Fruit fly (Drosophila melanogaster) whole organism, embryonic: Measurements from ENCODE around the gene ens.
A peak's percentile ranks its signal among the peaks of the same experiment; 100 is the strongest.

ENCODE experiments used
- Adf1 ChIP-seq: fragments of 200-800 bp; sonication (Bioruptor generic); IDR thresholded peaks from 2 replicates; pipeline ENCODE4 v1.3.6; 2022; ENCODE audit warnings: missing biosample characterization, missing genetic modification characterization
- Atf-2 ChIP-seq: fragments of 200-800 bp; sonication (Bioruptor generic); optimal IDR thresholded peaks from 2 replicates; lab custom pipeline; 2016; ENCODE audit warnings: missing biosample characterization, missing genetic modification characterization
- Atf6 ChIP-seq: fragments of 200-800 bp; sonication (Bioruptor generic); IDR thresholded peaks from 2 replicates; pipeline ENCODE4 v1.3.6; 2022; ENCODE audit warnings: missing biosample characterization, missing genetic modification characterization
- C15 ChIP-seq: fragments of 200-800 bp; sonication (Bioruptor generic); IDR thresholded peaks from 3 replicates; pipeline ENCODE4 v1.3.6; 2022; ENCODE audit warnings: missing biosample characterization, missing genetic modification characterization
- CG10462 ChIP-seq: fragments of 200-800 bp; sonication (Bioruptor generic); optimal IDR thresholded peaks from 2 replicates; lab custom pipeline; 2016; ENCODE audit warnings: missing biosample characterization, missing genetic modification characterization
- CG11696 ChIP-seq: fragments of 200-800 bp; sonication (Bioruptor generic); IDR thresholded peaks from 2 replicates; pipeline ENCODE4 v1.3.6; 2022; ENCODE audit warnings: missing biosample characterization, missing genetic modification characterization
- CG12769 ChIP-seq: fragments of 200-800 bp; sonication (Bioruptor generic); optimal IDR thresholded peaks from 2 replicates; lab custom pipeline; 2019; ENCODE audit warnings: missing biosample characterization, mild to moderate bottlenecking, missing genetic modification characterization, moderate library complexity
- CG13775 ChIP-seq: fragments of 200-800 bp; sonication (Bioruptor generic); optimal IDR thresholded peaks from 3 replicates; lab custom pipeline; 2017; ENCODE audit warnings: missing biosample characterization, mild to moderate bottlenecking, missing genetic modification characterization
- CG14050 ChIP-seq: fragments of 200-800 bp; sonication (Bioruptor generic); IDR thresholded peaks from 3 replicates; pipeline ENCODE4 v1.3.6; 2022; ENCODE audit warnings: missing biosample characterization, missing genetic modification characterization
- CG15269 ChIP-seq: fragments of 200-800 bp; sonication (Bioruptor generic); optimal IDR thresholded peaks from 2 replicates; lab custom pipeline; 2018; ENCODE audit warnings: missing biosample characterization, mild to moderate bottlenecking, missing genetic modification characterization, moderate library complexity
- CG3163 ChIP-seq: fragments of 200-800 bp; sonication (Bioruptor generic); optimal IDR thresholded peaks from 3 replicates; lab custom pipeline; 2016; ENCODE audit warnings: missing biosample characterization, missing genetic modification characterization
- CG3281 ChIP-seq: fragments of 200-800 bp; sonication (Bioruptor generic); optimal IDR thresholded peaks from 3 replicates; lab custom pipeline; 2017; ENCODE audit warnings: missing biosample characterization, mild to moderate bottlenecking, missing genetic modification characterization
- CG3407 ChIP-seq: fragments of 200-800 bp; sonication (Bioruptor generic); optimal IDR thresholded peaks from 2 replicates; lab custom pipeline; 2018; ENCODE audit warnings: missing biosample characterization, mild to moderate bottlenecking, missing genetic modification characterization
- CG5245 ChIP-seq: fragments of 200-800 bp; sonication (Bioruptor generic); optimal IDR thresholded peaks from 3 replicates; lab custom pipeline; 2016; ENCODE audit warnings: missing biosample characterization, missing genetic modification characterization
- CG5953 ChIP-seq: fragments of 200-800 bp; sonication (Bioruptor generic); IDR thresholded peaks from 2 replicates; pipeline ENCODE4 v1.3.6; 2022; ENCODE audit warnings: missing biosample characterization, missing genetic modification characterization
- CG6175 ChIP-seq: fragments of 200-800 bp; sonication (Bioruptor generic); IDR thresholded peaks from 3 replicates; pipeline ENCODE4 v1.3.6; 2022; ENCODE audit warnings: missing biosample characterization, missing genetic modification characterization
- CG6791 ChIP-seq: fragments of 200-800 bp; sonication (Bioruptor generic); IDR thresholded peaks from 3 replicates; pipeline ENCODE4 v1.3.6; 2022; ENCODE audit warnings: missing biosample characterization, missing genetic modification characterization; ENCODE audit not compliant: partially characterized antibody
- CG7963 ChIP-seq: fragments of 200-800 bp; sonication (Bioruptor generic); IDR thresholded peaks from 3 replicates; pipeline ENCODE4 v1.3.6; 2022; ENCODE audit warnings: missing biosample characterization, missing genetic modification characterization; ENCODE audit not compliant: partially characterized antibody
- CG8290 ChIP-seq, 3 experiments: fragments of 200-800 bp; sonication (Bioruptor generic); optimal IDR thresholded peaks; 2 replicates each; lab custom pipeline; 2016 to 2019; ENCODE audit warnings: missing biosample characterization in 3 of 3, missing genetic modification characterization in 3 of 3, mild to moderate bottlenecking in 2 of 3, moderate library complexity in 1 of 3
- Eip74EF ChIP-seq, 2 experiments: fragments of 200-800 bp in 1 of 2; fragments of >200 bp in 1 of 2; sonication (Bioruptor generic) in 1 of 2; optimal IDR thresholded peaks; 2 replicates each; lab custom pipeline; 2017 to 2019; ENCODE audit warnings: missing biosample characterization in 2 of 2, missing genetic modification characterization in 2 of 2, mild to moderate bottlenecking in 1 of 2, moderate library complexity in 1 of 2
- Hr3 ChIP-seq: fragments of 200-800 bp; sonication (Bioruptor generic); optimal IDR thresholded peaks from 3 replicates; lab custom pipeline; 2016; ENCODE audit warnings: missing biosample characterization, missing genetic modification characterization
- Hsf ChIP-seq: fragments of 200-800 bp; sonication (Bioruptor generic); optimal IDR thresholded peaks from 3 replicates; lab custom pipeline; 2016; ENCODE audit warnings: missing biosample characterization, missing genetic modification characterization
- MTF-1 ChIP-seq: fragments of 200-800 bp; sonication (Bioruptor generic); optimal IDR thresholded peaks from 2 replicates; lab custom pipeline; 2018; ENCODE audit warnings: missing biosample characterization, mild to moderate bottlenecking, missing genetic modification characterization, borderline replicate concordance
- NFAT ChIP-seq: fragments of 200-800 bp; sonication (Bioruptor generic); IDR thresholded peaks from 2 replicates; pipeline ENCODE4 v1.3.6; 2022; ENCODE audit warnings: missing biosample characterization, missing genetic modification characterization
- Optix ChIP-seq: fragments of 200-800 bp; sonication (Bioruptor generic); IDR thresholded peaks from 3 replicates; pipeline ENCODE4 v1.3.6; 2022; ENCODE audit warnings: missing biosample characterization, missing genetic modification characterization
- Ptx1 ChIP-seq: fragments of 200-800 bp; sonication (Bioruptor generic); IDR thresholded peaks from 2 replicates; pipeline ENCODE4 v1.3.6; 2022; ENCODE audit warnings: missing biosample characterization, missing genetic modification characterization
- aop ChIP-seq: fragments of 200-800 bp; sonication (Bioruptor generic); IDR thresholded peaks from 2 replicates; pipeline ENCODE4 v1.3.6; 2022; ENCODE audit warnings: missing biosample characterization, missing genetic modification characterization
- ara ChIP-seq: fragments of 200-800 bp; sonication (Bioruptor generic); IDR thresholded peaks from 2 replicates; pipeline ENCODE4 v1.3.6; 2022; ENCODE audit warnings: missing biosample characterization, missing genetic modification characterization
- chif ChIP-seq, 2 experiments: fragments of 200-800 bp; sonication (Bioruptor generic); optimal IDR thresholded peaks; 3 replicates each; lab custom pipeline; 2016; ENCODE audit warnings: missing biosample characterization in 2 of 2, missing genetic modification characterization in 2 of 2
- dm ChIP-seq: fragments of 200-800 bp; sonication (Bioruptor generic); optimal IDR thresholded peaks from 3 replicates; lab custom pipeline; 2016; ENCODE audit warnings: missing biosample characterization, missing genetic modification characterization
- dysf ChIP-seq: fragments of 200-800 bp; sonication (Bioruptor generic); IDR thresholded peaks from 3 replicates; pipeline ENCODE4 v1.3.6; 2022; ENCODE audit warnings: missing biosample characterization, missing genetic modification characterization
- ems ChIP-seq: fragments of 200-800 bp; sonication (Bioruptor generic); optimal IDR thresholded peaks from 3 replicates; lab custom pipeline; 2016; ENCODE audit warnings: missing biosample characterization, missing genetic modification characterization
- fru ChIP-seq: fragments of >200 bp; optimal IDR thresholded peaks from 2 replicates; lab custom pipeline; 2017
- hkb ChIP-seq, 2 experiments: fragments of 200-800 bp in 1 of 2; fragments of >200 bp in 1 of 2; sonication (Bioruptor generic) in 1 of 2; IDR thresholded peaks in 1 of 2; optimal IDR thresholded peaks in 1 of 2; 2 replicates each; pipeline versions ENCODE4 v1.3.6 to Lab custom; 2017 to 2022; ENCODE audit warnings: missing biosample characterization in 1 of 2, missing genetic modification characterization in 1 of 2
- inv ChIP-seq: fragments of 200-800 bp; sonication (Bioruptor generic); IDR thresholded peaks from 2 replicates; pipeline ENCODE4 v1.3.6; 2022; ENCODE audit warnings: missing biosample characterization, missing genetic modification characterization; ENCODE audit not compliant: partially characterized antibody
- jing ChIP-seq: fragments of 200-800 bp; sonication (Bioruptor generic); optimal IDR thresholded peaks from 2 replicates; lab custom pipeline; 2018; ENCODE audit warnings: missing biosample characterization, mild to moderate bottlenecking, missing genetic modification characterization
- kah ChIP-seq: fragments of 200-800 bp; sonication (Bioruptor generic); optimal IDR thresholded peaks from 2 replicates; lab custom pipeline; 2018; ENCODE audit warnings: missing biosample characterization, mild to moderate bottlenecking, missing genetic modification characterization
- ken ChIP-seq: fragments of 200-800 bp; sonication (Bioruptor generic); IDR thresholded peaks from 3 replicates; pipeline ENCODE4 v1.3.6; 2022; ENCODE audit warnings: missing biosample characterization, missing genetic modification characterization
- mirr ChIP-seq: fragments of 200-800 bp; sonication (Bioruptor generic); optimal IDR thresholded peaks from 3 replicates; lab custom pipeline; 2018; ENCODE audit warnings: missing biosample characterization, mild to moderate bottlenecking, missing genetic modification characterization
- nmo ChIP-seq: fragments of 200-800 bp; sonication (Bioruptor generic); optimal IDR thresholded peaks from 2 replicates; lab custom pipeline; 2018; ENCODE audit warnings: missing biosample characterization, mild to moderate bottlenecking, missing genetic modification characterization, moderate library complexity
- peb ChIP-seq: fragments of 200-800 bp; sonication (Bioruptor generic); IDR thresholded peaks from 2 replicates; pipeline ENCODE4 v1.3.6; 2022; ENCODE audit warnings: missing biosample characterization, missing genetic modification characterization
- sqz ChIP-seq: fragments of 200-800 bp; sonication (Bioruptor generic); optimal IDR thresholded peaks from 3 replicates; lab custom pipeline; 2018; ENCODE audit warnings: missing biosample characterization, mild to moderate bottlenecking, missing genetic modification characterization
- sug ChIP-seq: fragments of 200-800 bp; optimal IDR thresholded peaks from 2 replicates; lab custom pipeline; 2019; ENCODE audit warnings: missing biosample characterization, mild to moderate bottlenecking, missing genetic modification characterization, moderate library complexity
- tll ChIP-seq, 2 experiments: fragments of 200-800 bp in 1 of 2; fragments of >200 bp in 1 of 2; sonication (Bioruptor generic) in 1 of 2; optimal IDR thresholded peaks; 2 replicates each; lab custom pipeline; 2017 to 2019; ENCODE audit warnings: missing biosample characterization in 2 of 2, missing genetic modification characterization in 2 of 2, mild to moderate bottlenecking in 1 of 2, moderate library complexity in 1 of 2
- wdn ChIP-seq: fragments of 200-800 bp; sonication (Bioruptor generic); IDR thresholded peaks from 2 replicates; pipeline ENCODE4 v1.3.6; 2022; ENCODE audit warnings: missing biosample characterization, missing genetic modification characterization
- zen ChIP-seq: fragments of 200-800 bp; sonication (Bioruptor generic); optimal IDR thresholded peaks from 3 replicates; lab custom pipeline; 2018; ENCODE audit warnings: missing biosample characterization, mild to moderate bottlenecking, missing genetic modification characterization, moderate library complexity
- zen2 ChIP-seq: fragments of 200-800 bp; sonication (Bioruptor generic); IDR thresholded peaks from 3 replicates; pipeline ENCODE4 v1.3.6; 2022; ENCODE audit warnings: missing biosample characterization, missing genetic modification characterization; ENCODE audit not compliant: partially characterized antibody
- zfh2 ChIP-seq: fragments of 200-800 bp; sonication (Bioruptor generic); optimal IDR thresholded peaks from 2 replicates; lab custom pipeline; 2016; ENCODE audit warnings: missing biosample characterization, missing genetic modification characterization

The ens gene

DNA sequence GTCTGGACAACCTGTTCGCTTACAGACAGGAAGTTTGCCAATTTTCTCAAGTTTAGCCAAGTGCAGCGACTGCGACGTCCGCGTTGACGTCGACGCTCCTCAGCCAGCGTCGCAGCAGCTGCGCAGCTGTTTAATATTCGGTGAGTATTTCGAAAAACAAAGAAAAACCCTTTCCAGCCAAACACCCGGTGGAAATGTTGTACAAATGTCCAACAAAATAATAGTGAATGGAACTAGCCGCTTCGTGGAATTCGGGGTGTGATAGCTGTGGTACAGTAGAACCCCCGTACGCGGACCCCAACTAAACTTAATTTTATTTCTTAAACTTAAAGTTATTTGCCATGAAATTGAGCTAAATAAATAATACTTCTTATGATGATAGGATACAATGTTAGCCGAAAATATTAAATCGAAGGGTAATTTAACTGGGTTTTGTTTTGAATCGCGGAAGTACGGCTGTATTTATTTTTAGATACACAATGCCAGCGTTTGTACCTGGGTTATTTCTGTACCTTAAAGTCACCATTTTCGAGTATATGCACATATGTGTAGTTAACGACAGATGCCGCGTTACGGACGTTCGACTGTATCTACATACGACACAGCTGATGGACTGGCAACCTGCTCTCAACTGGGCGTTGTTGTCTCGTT lies 25.4 kb downstream of the ens start (continued):
- TF ChIP-seq wdn (GFP tag; lab: Robert Waterston, UW) (peak; percentile 63), hkb (optimal IDR thresholded peaks at IDR 0.05; lab: Kevin White, UChicago) (no peak), hkb (GFP tag; IDR thresholded peaks at IDR 0.05; lab: Robert Waterston, UW) (peak; percentile 65), Atf6 (GFP tag; lab: Robert Waterston, UW) (peak; percentile 67), Hr3 (peak; percentile 69), CG12769 (peak; percentile 38), fru (lab: Kevin White, UChicago) (no peak), CG6791 (GFP tag; lab: Robert Waterston, UW) (no peak), inv (GFP tag; lab: Robert Waterston, UW) (no peak), ems (GFP tag; lab: Kevin White, UChicago) (peak; percentile 81), zen (peak; percentile 61), dm (GFP tag; lab: Kevin White, UChicago) (peak; percentile 26), chif (GFP tag; optimal IDR thresholded peaks at IDR 0.05; lab: Kevin White, UChicago) (peak; percentile 61 to 68), CG11696 (no peak), Optix (GFP tag; lab: Robert Waterston, UW) (peak; percentile 15; the same call in 1 of the 3 replicates), CG3407 (GFP tag; lab: Kevin White, UChicago) (peak; percentile 53), Adf1 (peak; percentile 92), MTF-1 (GFP tag; lab: Kevin White, UChicago) (no peak), nmo (peak; percentile 84), aop (no peak), NFAT (GFP tag; lab: Robert Waterston, UW) (peak; percentile 20; the same call in 1 of the 2 replicates), CG10462 (GFP tag; lab: Kevin White, UChicago) (peak; percentile 31), sug (tag; lab: Kevin White, UChicago) (peak; percentile 60), jing (no peak), sqz (GFP tag; lab: Kevin White, UChicago) (peak; percentile 57), ara (peak; percentile 64; the same call in 1 of the 2 replicates), tll (GFP tag; optimal IDR thresholded peaks at IDR 0.05; lab: Kevin White, UChicago) (peak in 1 of 2 experiments; percentile 54), CG5245 (GFP tag; lab: Kevin White, UChicago) (peak; percentile 45), ken (peak; percentile 51; the same call in 1 of the 3 replicates), zfh2 (peak; percentile 31), CG3163 (GFP tag; lab: Kevin White, UChicago) (no peak), zen2 (GFP tag; lab: Robert Waterston, UW) (no peak), CG6175 (GFP tag; lab: Robert Waterston, UW) (0 out of 3 replicates have a peak, but pooled peaks have one; percentile 41), CG7963 (no peak), CG13775 (GFP tag; lab: Kevin White, UChicago) (peak; percentile 75), C15 (GFP tag; lab: Robert Waterston, UW) (no peak), peb (GFP tag; lab: Robert Waterston, UW) (no peak), CG5953 (no peak), Atf-2 (GFP tag; lab: Kevin White, UChicago) (peak; percentile 65), kah (GFP tag; lab: Kevin White, UChicago) (peak; percentile 18), dysf (peak; percentile 80), CG15269 (tag; lab: Kevin White, UChicago) (peak; percentile 85), mirr (GFP tag; lab: Kevin White, UChicago) (no peak), Eip74EF (GFP tag; optimal IDR thresholded peaks at IDR 0.05; lab: Kevin White, UChicago) (peak in 1 of 2 experiments; percentile 80), CG14050 (GFP tag; lab: Robert Waterston, UW) (no peak; the same call in 2 of the 3 replicates), CG8290 (GFP tag; optimal IDR thresholded peaks at IDR 0.05; lab: Kevin White, UChicago) (peak; percentile 64), CG8290 (tag; optimal IDR thresholded peaks at IDR 0.05; lab: Kevin White, UChicago) (peak in 1 of 2 experiments; percentile 50), Ptx1 (GFP tag; lab: Robert Waterston, UW) (peak; percentile 74), CG3281 (GFP tag; lab: Kevin White, UChicago) (peak; percentile 77), Hsf (peak; percentile 70)
